Worm (Caenorhabditis elegans) whole organism, L3 larva: ENCODE measurements around the gene clec-230.

Experiments used
- elt-3 ChIP-seq, 3 experiments: fragments of 150-350 bp in 1 of 3; sonication (generic microtip) in 2 of 3; optimal IDR thresholded peaks; 2 replicates in 2 of 3; 4 replicates in 1 of 3; lab custom pipeline; 2014 to 2017; ENCODE audit warnings: missing biosample characterization in 3 of 3, missing genetic modification characterization in 3 of 3
- nhr-11 ChIP-seq: fragments of 150-350 bp; optimal IDR thresholded peaks from 2 replicates; lab custom pipeline; 2014; ENCODE audit warnings: missing biosample characterization, missing genetic modification characterization
- skn-1 ChIP-seq: fragments of 150-350 bp; optimal IDR thresholded peaks from 2 replicates; lab custom pipeline; 2014; ENCODE audit warnings: missing biosample characterization, missing genetic modification characterization

DNA sequence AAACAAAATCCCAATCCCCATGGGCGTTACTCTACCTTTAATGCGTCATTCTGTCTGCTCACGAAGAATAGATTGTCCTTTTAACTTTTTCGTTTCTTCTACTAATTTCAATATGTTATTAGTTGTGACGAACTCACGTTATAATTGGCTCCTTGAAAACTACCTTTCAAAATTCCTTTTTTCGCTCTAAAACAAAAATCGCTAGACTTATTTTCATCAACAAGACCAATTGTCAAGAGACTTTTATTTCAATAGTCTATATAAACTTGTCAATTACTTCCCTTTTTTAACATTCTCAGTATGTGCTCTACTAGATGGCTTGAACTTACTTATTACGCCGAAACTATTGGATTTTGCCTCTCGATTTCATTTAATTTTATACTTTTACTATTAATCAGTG, 35.8 kb upstream of the clec-230 start, which contains the start of gene str-102:
- TF ChIP-seq elt-3 (tag; optimal IDR thresholded peaks at IDR 0.05; lab: Kevin White, UChicago) (no peak), skn-1 (tag; lab: Kevin White, UChicago) (no peak), nhr-11 (no peak)
